Worm (Caenorhabditis elegans) whole organism, early embryonic: ENCODE data around the gene str-111.

Experiments
- B0310.2 ChIP-seq: sonication (generic microtip); optimal IDR thresholded peaks from 2 replicates; lab custom pipeline; 2016; ENCODE audit warnings: mild to moderate bottlenecking, missing genetic modification characterization, missing compliant biosample characterization
- F13C5.2 ChIP-seq: sonication (generic microtip); optimal IDR thresholded peaks from 2 replicates; lab custom pipeline; 2017; ENCODE audit warnings: mild to moderate bottlenecking, missing genetic modification characterization, inconsistent platforms, missing compliant biosample characterization
- aly-1 ChIP-seq: sonication (generic microtip); optimal IDR thresholded peaks from 2 replicates; lab custom pipeline; 2016; ENCODE audit warnings: missing genetic modification characterization, missing compliant biosample characterization
- ama-1 ChIP-seq: fragments of 150-350 bp; optimal IDR thresholded peaks from 2 replicates; lab custom pipeline; 2014
- ceh-36 ChIP-seq: sonication (generic microtip); optimal IDR thresholded peaks from 2 replicates; lab custom pipeline; 2016; ENCODE audit warnings: missing genetic modification characterization, inconsistent platforms, missing compliant biosample characterization
- ets-7 ChIP-seq: sonication (generic microtip); optimal IDR thresholded peaks from 2 replicates; lab custom pipeline; 2016; ENCODE audit warnings: missing genotype, missing genetic modification characterization, missing compliant biosample characterization
- flt-1 ChIP-seq: fragments of 200-800 bp; sonication (Bioruptor generic); IDR thresholded peaks from 2 replicates; pipeline ENCODE4 v1.3.6; 2022; ENCODE audit warnings: missing genetic modification characterization, missing compliant biosample characterization
- hmbx-1 ChIP-seq: sonication (generic microtip); optimal IDR thresholded peaks from 2 replicates; lab custom pipeline; 2016; ENCODE audit warnings: mild to moderate bottlenecking, missing genetic modification characterization, missing compliant biosample characterization
- hnd-1 ChIP-seq: sonication (generic microtip); optimal IDR thresholded peaks from 2 replicates; lab custom pipeline; 2016; ENCODE audit warnings: missing genetic modification characterization, missing compliant biosample characterization
- pes-1 ChIP-seq: fragments of 200-800 bp; sonication (Bioruptor generic); IDR thresholded peaks from 2 replicates; pipeline ENCODE4 v1.3.6; 2022; ENCODE audit warnings: missing genetic modification reagents, missing genetic modification characterization, missing compliant biosample characterization
- sea-1 ChIP-seq: fragments of 200-800 bp; sonication (Bioruptor generic); conservative IDR thresholded peaks from 2 replicates; pipeline ENCODE4 v1.3.6; 2022; ENCODE audit warnings: missing genetic modification characterization, missing compliant biosample characterization
- tbx-37 ChIP-seq: fragments of 200-800 bp; sonication (Bioruptor generic); conservative IDR thresholded peaks from 2 replicates; pipeline ENCODE4 v1.3.6; 2022; ENCODE audit warnings: missing genetic modification reagents, missing genetic modification characterization, missing compliant biosample characterization

DNA sequence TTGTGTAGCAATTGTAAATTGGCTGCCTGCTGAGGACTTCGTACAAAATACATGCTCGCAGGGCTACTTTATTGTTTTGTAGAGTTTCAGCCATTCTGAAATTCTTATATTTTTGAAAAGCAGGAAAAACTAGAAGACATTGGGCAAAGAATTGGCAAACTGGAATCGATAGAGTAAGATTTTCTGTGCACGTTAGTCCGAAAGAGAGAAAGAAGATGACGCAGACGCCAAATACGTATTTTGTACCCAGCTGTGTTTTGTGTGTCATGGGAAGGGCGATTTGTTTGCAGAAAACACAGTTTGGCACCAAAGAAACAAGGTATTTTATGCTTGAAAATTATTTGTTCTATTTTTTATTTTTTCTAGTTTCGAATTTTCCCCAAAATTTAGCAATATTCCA, 41.5 kb downstream of the str-111 start, which contains the start of gene fbxa-143:
- TF ChIP-seq sea-1 (GFP tag; lab: Robert Waterston, UW) (no peak), pes-1 (GFP tag; lab: Robert Waterston, UW) (no peak), flt-1 (GFP tag; lab: Robert Waterston, UW) (no peak), ceh-36 (tag; lab: Kevin White, UChicago) (no peak), ama-1 (lab: Kevin White, UChicago) (no peak), tbx-37 (GFP tag; lab: Robert Waterston, UW) (no peak), aly-1 (tag; lab: Kevin White, UChicago) (no peak), hnd-1 (tag; lab: Kevin White, UChicago) (no peak), B0310.2 (tag; lab: Kevin White, UChicago) (no peak), ets-7 (tag; lab: Kevin White, UChicago) (no peak), F13C5.2 (tag; lab: Kevin White, UChicago) (no peak), hmbx-1 (no peak)
